Fruit fly (Drosophila melanogaster): ENCODE data around the gene CG10561.

The CG10561 gene

dm6 chr2L:19078928-19079327, 35.3 kb upstream of the CG10561 start, which contains the start of gene CG10700:
Gene CG10700, minus strand, starts transcription at chr2L:19079028.
- TF ChIP-seq kay (GFP tag; ENCODE audit: borderline replicate concordance), result no peak
- no peak for TF ChIP-seq CG14711 (tag; optimal IDR thresholded peaks at IDR 0.05)

DNA sequence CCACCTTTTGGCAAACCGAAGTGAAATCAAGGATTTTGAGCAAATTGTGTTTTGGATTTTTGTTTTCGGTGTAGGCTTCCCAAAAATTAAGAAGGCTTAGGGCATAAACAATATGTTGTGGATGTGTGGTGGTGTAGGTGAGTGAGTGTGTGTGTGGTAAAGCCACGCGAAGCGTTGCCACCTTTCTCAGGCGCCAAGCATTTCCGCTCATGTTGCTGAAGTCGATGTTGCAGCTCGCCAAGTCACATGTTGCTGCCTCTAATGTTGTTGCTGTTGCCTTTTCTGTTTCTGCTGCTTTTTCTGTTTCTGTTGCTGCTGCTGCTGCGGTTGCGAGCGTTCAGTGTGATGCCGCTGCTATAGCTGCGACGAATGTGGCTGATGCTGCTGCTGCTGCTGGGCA, 34.5 kb upstream of the CG10561 start:
- TF ChIP-seq kay (GFP tag; ENCODE audit: borderline replicate concordance), result peak; percentile 7
- no peak for TF ChIP-seq bab1 (GFP tag; optimal IDR thresholded peaks at IDR 0.05)

DNA sequence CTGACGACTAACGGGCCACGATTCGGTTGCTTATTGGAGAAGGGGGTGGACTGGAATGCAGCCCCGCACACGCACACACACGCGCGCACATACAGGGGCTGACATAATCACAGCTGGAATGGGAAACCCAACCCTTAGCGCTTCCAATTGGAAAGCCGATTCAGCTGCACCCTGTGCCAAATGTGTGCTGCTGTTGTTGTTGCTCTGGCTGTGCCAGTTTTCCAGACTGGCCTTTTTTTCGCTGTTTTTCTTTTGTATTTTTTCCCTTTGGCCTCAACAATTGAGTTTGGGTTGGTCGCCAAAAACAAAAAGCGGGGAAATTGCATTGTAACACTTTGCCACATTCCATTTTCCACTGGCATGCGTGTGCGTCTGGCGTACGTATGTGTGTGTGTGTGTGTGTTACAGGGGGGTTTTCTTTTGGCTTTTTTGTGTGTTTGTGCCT, 30.9 kb upstream of the CG10561 start:
- TF ChIP-seq Mnt (GFP tag; optimal IDR thresholded peaks at IDR 0.05) (no peak), tj (GFP tag; optimal IDR thresholded peaks at IDR 0.05) (no peak), kay (GFP tag; ENCODE audit: borderline replicate concordance) (no peak), CG5204 (GFP tag; optimal IDR thresholded peaks at IDR 0.05) (no peak), pad (GFP tag; optimal IDR thresholded peaks at IDR 0.05) (peak; percentile 79), bab1 (GFP tag; optimal IDR thresholded peaks at IDR 0.05) (no peak)

- TF ChIP-seq Crg-1 (GFP tag; optimal IDR thresholded peaks at IDR 0.05) (no peak), tj (GFP tag; optimal IDR thresholded peaks at IDR 0.05) (no peak), Mnt (GFP tag; optimal IDR thresholded peaks at IDR 0.05) (no peak), ovo (GFP tag; optimal IDR thresholded peaks at IDR 0.05) (no peak), toe (GFP tag; optimal IDR thresholded peaks at IDR 0.05) (no peak), pad (GFP tag; optimal IDR thresholded peaks at IDR 0.05) (no peak), Hr96 (GFP tag; optimal IDR thresholded peaks at IDR 0.05) (no peak), CG33017 (tag; optimal IDR thresholded peaks at IDR 0.05) (no peak), CG1620 (GFP tag; optimal IDR thresholded peaks at IDR 0.05) (no peak), bab1 (GFP tag; optimal IDR thresholded peaks at IDR 0.05) (no peak), cnc (optimal IDR thresholded peaks at IDR 0.05) (no peak), CG5204 (GFP tag; optimal IDR thresholded peaks at IDR 0.05) (no peak), CG11617 (GFP tag; optimal IDR thresholded peaks at IDR 0.05) (no peak), kay (GFP tag; ENCODE audit: borderline replicate concordance) (no peak)
Measured at dm6 chr2L:19088895-19089294, 25.3 kb upstream of the CG10561 start.

DNA sequence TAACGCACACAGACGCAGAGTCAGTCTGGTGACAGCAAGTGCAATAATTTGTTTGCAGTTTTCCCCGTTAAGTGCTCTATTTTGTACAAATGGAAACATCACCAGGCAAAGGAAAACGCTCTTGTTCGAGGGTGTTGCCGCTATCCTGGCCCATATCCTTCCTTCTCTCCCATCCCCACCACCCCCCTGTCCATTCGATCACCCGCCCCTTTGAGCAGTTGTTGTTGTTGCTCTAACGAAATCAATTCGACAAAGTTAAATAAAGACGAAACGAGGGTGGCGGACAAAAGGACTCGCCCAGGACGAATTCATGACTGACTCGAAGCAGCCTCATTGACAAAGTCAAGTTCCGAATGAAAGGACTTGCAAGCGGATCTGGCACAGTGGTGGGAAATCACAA, 24.8 kb upstream of the CG10561 start:
- TF ChIP-seq CG5204 (GFP tag; optimal IDR thresholded peaks at IDR 0.05), result no peak
- TF ChIP-seq CG14711 (tag; optimal IDR thresholded peaks at IDR 0.05), result no peak
- TF ChIP-seq CG1620 (GFP tag; optimal IDR thresholded peaks at IDR 0.05), result no peak
- no peak for TF ChIP-seq CG7045 (GFP tag; optimal IDR thresholded peaks at IDR 0.05)
- no peak for TF ChIP-seq Mnt (GFP tag; optimal IDR thresholded peaks at IDR 0.05)
- no peak for TF ChIP-seq bab1 (GFP tag; optimal IDR thresholded peaks at IDR 0.05)
- no peak for TF ChIP-seq cic (GFP tag; optimal IDR thresholded peaks at IDR 0.05)
- no peak for TF ChIP-seq cnc (optimal IDR thresholded peaks at IDR 0.05)
- no peak for TF ChIP-seq ovo (GFP tag; optimal IDR thresholded peaks at IDR 0.05)
- no peak for TF ChIP-seq CG11617 (GFP tag; optimal IDR thresholded peaks at IDR 0.05)
- no peak for TF ChIP-seq toe (GFP tag; optimal IDR thresholded peaks at IDR 0.05)
- no peak for TF ChIP-seq pad (GFP tag; optimal IDR thresholded peaks at IDR 0.05)

dm6 chr2L:19093868-19094267, 20.3 kb upstream of the CG10561 start:
- TF ChIP-seq Mnt (GFP tag; optimal IDR thresholded peaks at IDR 0.05) (no peak), CG14711 (tag; optimal IDR thresholded peaks at IDR 0.05) (no peak), CG1620 (GFP tag; optimal IDR thresholded peaks at IDR 0.05) (no peak), CG11617 (GFP tag; optimal IDR thresholded peaks at IDR 0.05) (no peak), Crg-1 (GFP tag; optimal IDR thresholded peaks at IDR 0.05) (no peak), CG7101 (tag; optimal IDR thresholded peaks at IDR 0.05) (no peak), kay (GFP tag; ENCODE audit: borderline replicate concordance) (no peak), CG7045 (GFP tag; optimal IDR thresholded peaks at IDR 0.05) (no peak), cic (GFP tag; optimal IDR thresholded peaks at IDR 0.05) (no peak), Clk (GFP tag; optimal IDR thresholded peaks at IDR 0.05) (no peak)

- TF ChIP-seq CG5204 (GFP tag; optimal IDR thresholded peaks at IDR 0.05) (no peak), Hr96 (GFP tag; optimal IDR thresholded peaks at IDR 0.05) (no peak), CG7101 (tag; optimal IDR thresholded peaks at IDR 0.05) (no peak), CG12768 (GFP tag; optimal IDR thresholded peaks at IDR 0.05) (no peak), CG14711 (tag; optimal IDR thresholded peaks at IDR 0.05) (no peak), ovo (GFP tag; optimal IDR thresholded peaks at IDR 0.05) (no peak), bab1 (GFP tag; optimal IDR thresholded peaks at IDR 0.05) (no peak), CG1620 (GFP tag; optimal IDR thresholded peaks at IDR 0.05) (no peak), toe (GFP tag; optimal IDR thresholded peaks at IDR 0.05) (no peak)
Measured at dm6 chr2L:19096361-19096760, 17.8 kb upstream of the CG10561 start.

DNA sequence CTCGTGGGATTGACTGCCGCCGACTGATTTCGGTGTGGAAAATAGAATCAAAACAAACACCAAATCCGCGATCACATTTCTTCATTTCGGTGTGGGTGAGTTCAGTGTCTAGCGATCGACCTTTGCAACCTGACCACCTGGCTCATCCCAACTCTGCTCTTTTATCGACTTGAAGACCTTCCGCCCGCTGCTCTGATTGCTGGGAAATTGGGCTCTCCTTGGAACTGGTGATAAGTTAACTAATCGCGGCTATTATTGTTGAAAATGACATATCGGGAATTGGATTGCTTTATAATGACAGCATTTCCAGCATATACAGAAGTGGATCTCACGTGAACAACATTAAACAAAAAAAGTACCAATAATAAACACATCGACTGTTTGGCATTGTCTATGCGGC, 16.8 kb upstream of the CG10561 start:
- TF ChIP-seq CG7045 (GFP tag; optimal IDR thresholded peaks at IDR 0.05), result no peak
- no peak for TF ChIP-seq cnc (optimal IDR thresholded peaks at IDR 0.05)
- no peak for TF ChIP-seq CG12768 (GFP tag; optimal IDR thresholded peaks at IDR 0.05)
- no peak for TF ChIP-seq CG1620 (GFP tag; optimal IDR thresholded peaks at IDR 0.05)
- no peak for TF ChIP-seq cic (GFP tag; optimal IDR thresholded peaks at IDR 0.05)
- TF ChIP-seq pad (GFP tag; optimal IDR thresholded peaks at IDR 0.05), result no peak
- no peak for TF ChIP-seq tj (GFP tag; optimal IDR thresholded peaks at IDR 0.05)
- TF ChIP-seq bab1 (GFP tag; optimal IDR thresholded peaks at IDR 0.05), result no peak
- no peak for TF ChIP-seq toe (GFP tag; optimal IDR thresholded peaks at IDR 0.05)
- TF ChIP-seq Clk (GFP tag; optimal IDR thresholded peaks at IDR 0.05), result no peak
- TF ChIP-seq ovo (GFP tag; optimal IDR thresholded peaks at IDR 0.05), result no peak
- TF ChIP-seq kay (GFP tag; ENCODE audit: borderline replicate concordance), result no peak
